Fruit fly (Drosophila melanogaster): ENCODE results near the gene CG5895.
A peak's percentile ranks its signal among the peaks of the same experiment; 100 is the strongest.

CG5895 gene

dm6 chr3L:15999358-16000005 lies 35.8 kb upstream of the CG5895 start (continued):
- no peak for TF ChIP-seq NK7.1 (GFP tag; optimal IDR thresholded peaks at IDR 0.05)
- no peak for TF ChIP-seq CG4282 (GFP tag; optimal IDR thresholded peaks at IDR 0.05)
- no peak; the same call in none of the 2 replicates for TF ChIP-seq Ptx1 (GFP tag; IDR thresholded peaks at IDR 0.05)
- peak; percentile 16 for TF ChIP-seq Xbp1 (GFP tag; optimal IDR thresholded peaks at IDR 0.05)
- peak; percentile 73 for TF ChIP-seq Med (GFP tag)
- no peak for TF ChIP-seq CG6854 (GFP tag; optimal IDR thresholded peaks at IDR 0.05)
- no peak for TF ChIP-seq inv (GFP tag; IDR thresholded peaks at IDR 0.05; ENCODE audit: partially characterized antibody)
- peak; percentile 26; the same call in 1 of the 3 replicates for TF ChIP-seq CG11093 (GFP tag; IDR thresholded peaks at IDR 0.05)
- peak; percentile 35 for TF ChIP-seq CG10979 (tag; optimal IDR thresholded peaks at IDR 0.05)
- TF ChIP-seq CG4730 (GFP tag; IDR thresholded peaks at IDR 0.05): no peak
- no peak for TF ChIP-seq ro (GFP tag; IDR thresholded peaks at IDR 0.05)
- TF ChIP-seq CG6254 (GFP tag; optimal IDR thresholded peaks at IDR 0.05): peak; percentile 5
- no peak for TF ChIP-seq CG5953 (GFP tag; IDR thresholded peaks at IDR 0.05)
- TF ChIP-seq CG6683 (GFP tag; optimal IDR thresholded peaks at IDR 0.05): peak; percentile 16
- no peak for TF ChIP-seq sr (GFP tag; IDR thresholded peaks at IDR 0.05)
- TF ChIP-seq dimm (GFP tag; IDR thresholded peaks at IDR 0.05): no peak
- no peak for TF ChIP-seq CG12299 (tag; optimal IDR thresholded peaks at IDR 0.05)
- no peak for TF ChIP-seq tup (GFP tag; optimal IDR thresholded peaks at IDR 0.05)
- peak; percentile 82 for TF ChIP-seq sens (GFP tag)
- TF ChIP-seq org-1 (GFP tag; optimal IDR thresholded peaks at IDR 0.05): no peak
- TF ChIP-seq CG18599 (GFP tag; optimal IDR thresholded peaks at IDR 0.05): peak; percentile 47
- TF ChIP-seq hth (optimal IDR thresholded peaks at IDR 0.05): no peak
- TF ChIP-seq CG3065 (GFP tag; optimal IDR thresholded peaks at IDR 0.05): no peak
- peak; percentile 20 for TF ChIP-seq CG4328 (GFP tag; optimal IDR thresholded peaks at IDR 0.05)
- no peak for TF ChIP-seq CG7963 (GFP tag; IDR thresholded peaks at IDR 0.05; ENCODE audit: partially characterized antibody)
- TF ChIP-seq Meics (GFP tag; optimal IDR thresholded peaks at IDR 0.05): peak; percentile 46
- no peak for TF ChIP-seq gsb (GFP tag; IDR thresholded peaks at IDR 0.05)
- no peak for TF ChIP-seq slp2 (GFP tag; optimal IDR thresholded peaks at IDR 0.05)
- peak; percentile 3 for TF ChIP-seq Fer2 (tag; optimal IDR thresholded peaks at IDR 0.05)
- 0 out of 3 replicates have a peak, but pooled peaks have one; percentile 35 for TF ChIP-seq CG2889 (GFP tag; IDR thresholded peaks at IDR 0.05)
- peak; percentile 10 for TF ChIP-seq nerfin-1 (tag; optimal IDR thresholded peaks at IDR 0.05)
- peak; percentile 21 for TF ChIP-seq Mad (GFP tag; optimal IDR thresholded peaks at IDR 0.05)
- TF ChIP-seq trem (tag; optimal IDR thresholded peaks at IDR 0.05): peak; percentile 10
- TF ChIP-seq insv (GFP tag; optimal IDR thresholded peaks at IDR 0.05): no peak
- peak; percentile 59 for TF ChIP-seq CG9727 (GFP tag; optimal IDR thresholded peaks at IDR 0.05)
- no peak for TF ChIP-seq CG11398 (GFP tag; optimal IDR thresholded peaks at IDR 0.05)
- no peak for TF ChIP-seq run (tag; optimal IDR thresholded peaks at IDR 0.05)
- TF ChIP-seq CG3407 (GFP tag; optimal IDR thresholded peaks at IDR 0.05): no peak
- no peak for TF ChIP-seq CG31365 (tag; optimal IDR thresholded peaks at IDR 0.05)
- peak; percentile 64 for TF ChIP-seq caup (GFP tag; optimal IDR thresholded peaks at IDR 0.05; ENCODE audit: severe bottlenecking)
- no peak for TF ChIP-seq tin (GFP tag; optimal IDR thresholded peaks at IDR 0.05)
- no peak for TF ChIP-seq ERR (GFP tag; optimal IDR thresholded peaks at IDR 0.05)
- no peak for TF ChIP-seq zfh2 (GFP tag; optimal IDR thresholded peaks at IDR 0.05)
- TF ChIP-seq CG9932 (GFP tag; IDR thresholded peaks at IDR 0.05): no peak
- TF ChIP-seq CG15601 (tag; optimal IDR thresholded peaks at IDR 0.05): peak; percentile 23
- TF ChIP-seq CG2120 (GFP tag; optimal IDR thresholded peaks at IDR 0.05): peak; percentile 72
- TF ChIP-seq CHES-1-like (GFP tag; optimal IDR thresholded peaks at IDR 0.05): no peak
- no peak for TF ChIP-seq dm (GFP tag; optimal IDR thresholded peaks at IDR 0.05)
- peak; percentile 14 for TF ChIP-seq cg (GFP tag; optimal IDR thresholded peaks at IDR 0.05)
- TF ChIP-seq CG7745 (tag; optimal IDR thresholded peaks at IDR 0.05): peak; percentile 63
- peak; percentile 30 for TF ChIP-seq Sox100B (GFP tag; optimal IDR thresholded peaks at IDR 0.05)
